Worm (Caenorhabditis elegans): ENCODE results near the gene F08B12.11.

The F08B12.11 gene

DNA sequence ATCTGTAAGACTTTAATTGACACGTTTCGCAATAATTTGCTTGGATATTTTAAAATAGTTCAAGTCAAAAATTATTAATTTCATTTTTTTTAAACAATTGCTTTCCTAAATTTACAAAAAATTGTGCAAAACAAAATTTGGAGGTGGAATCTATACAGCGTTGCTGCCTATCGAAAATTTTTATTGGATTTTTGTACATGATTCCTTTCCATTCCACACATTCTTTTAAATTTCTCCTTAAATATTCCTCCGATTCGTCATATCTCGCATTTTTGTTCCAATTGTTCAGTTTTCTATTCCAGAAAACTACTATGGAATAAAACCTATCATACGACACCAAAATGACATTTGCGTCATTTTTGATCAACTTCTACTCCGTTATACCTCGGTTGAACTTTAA, 16.4 kb upstream of the F08B12.11 start, which contains the start of gene ttyh-1:
Gene ttyh-1, plus strand, starts transcription at position 301 of the 400 bp plus-strand sequence.
- TF ChIP-seq lim-6 (tag; optimal IDR thresholded peaks at IDR 0.05) (no peak), ceh-24 (tag; optimal IDR thresholded peaks at IDR 0.05) (no peak), nhr-232 (tag; optimal IDR thresholded peaks at IDR 0.05) (no peak), ceh-30 (tag; optimal IDR thresholded peaks at IDR 0.05) (no peak), ceh-22 (tag; optimal IDR thresholded peaks at IDR 0.05) (no peak), pat-9 (tag; optimal IDR thresholded peaks at IDR 0.05) (no peak), hlh-15 (tag; optimal IDR thresholded peaks at IDR 0.05) (no peak), pros-1 (tag; optimal IDR thresholded peaks at IDR 0.05) (no peak), ceh-14 (tag; optimal IDR thresholded peaks at IDR 0.05) (no peak), ahr-1 (tag; optimal IDR thresholded peaks at IDR 0.05) (no peak), hlh-30 (tag; optimal IDR thresholded peaks at IDR 0.05; ENCODE audit: insufficient read depth) (no peak), pha-2 (tag; optimal IDR thresholded peaks at IDR 0.05) (no peak), ceh-34 (tag; optimal IDR thresholded peaks at IDR 0.05) (no peak)

DNA sequence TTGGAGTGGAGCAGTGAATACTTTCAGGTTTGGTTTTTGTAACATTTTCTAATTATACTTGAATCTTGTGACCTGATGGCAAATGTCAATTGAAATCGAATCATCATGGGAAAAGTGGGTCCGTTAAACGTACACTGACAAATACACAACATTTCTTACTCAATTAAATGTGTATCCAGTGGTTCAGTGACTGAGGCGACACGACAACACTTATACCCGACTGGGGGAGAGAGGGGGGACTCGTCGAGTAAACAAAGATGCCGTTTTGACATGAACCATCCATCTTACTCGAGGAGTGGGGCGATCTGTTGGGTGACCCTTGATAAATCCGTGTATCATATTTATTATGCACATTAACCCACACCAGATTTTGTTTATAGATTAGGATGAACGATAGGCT, 16.0 kb upstream of the F08B12.11 start:
- peak; percentile 54 for TF ChIP-seq unc-42 (tag; optimal IDR thresholded peaks at IDR 0.05)
- no peak for TF ChIP-seq ceh-2 (tag; optimal IDR thresholded peaks at IDR 0.05)
- TF ChIP-seq unc-55 (GFP tag; optimal IDR thresholded peaks at IDR 0.05) = peak; percentile 54
- TF ChIP-seq tbx-2 (tag; optimal IDR thresholded peaks at IDR 0.05) = peak; percentile 29

- TF ChIP-seq sox-2 (GFP tag; IDR thresholded peaks at IDR 0.05) (no peak), pha-4 (tag; optimal IDR thresholded peaks at IDR 0.05) (no peak), unc-55 (GFP tag; optimal IDR thresholded peaks at IDR 0.05) (no peak), dmd-4 (tag; optimal IDR thresholded peaks at IDR 0.05; ENCODE audit: borderline replicate concordance) (no peak), ceh-30 (tag; optimal IDR thresholded peaks at IDR 0.05) (no peak), rnt-1 (tag; optimal IDR thresholded peaks at IDR 0.05) (no peak), eyg-1 (tag; optimal IDR thresholded peaks at IDR 0.05) (no peak), ceh-22 (tag; optimal IDR thresholded peaks at IDR 0.05) (no peak), odd-2 (tag; optimal IDR thresholded peaks at IDR 0.05) (no peak), fax-1 (tag; optimal IDR thresholded peaks at IDR 0.05) (no peak), elt-2 (tag; optimal IDR thresholded peaks at IDR 0.05) (no peak), ets-4 (tag; optimal IDR thresholded peaks at IDR 0.05) (no peak), hlh-8 (tag; optimal IDR thresholded peaks at IDR 0.05) (no peak), che-1 (tag; optimal IDR thresholded peaks at IDR 0.05) (no peak), pha-2 (tag; optimal IDR thresholded peaks at IDR 0.05) (no peak), pqm-1 (tag; optimal IDR thresholded peaks at IDR 0.05) (no peak), gmeb-2 (tag; optimal IDR thresholded peaks at IDR 0.05) (no peak), ceh-2 (tag; optimal IDR thresholded peaks at IDR 0.05) (no peak), F13H6.1 (tag; optimal IDR thresholded peaks at IDR 0.05) (no peak)
Observed at ce11 chrX:11370090-11370489, 14.8 kb upstream of the F08B12.11 start.

DNA sequence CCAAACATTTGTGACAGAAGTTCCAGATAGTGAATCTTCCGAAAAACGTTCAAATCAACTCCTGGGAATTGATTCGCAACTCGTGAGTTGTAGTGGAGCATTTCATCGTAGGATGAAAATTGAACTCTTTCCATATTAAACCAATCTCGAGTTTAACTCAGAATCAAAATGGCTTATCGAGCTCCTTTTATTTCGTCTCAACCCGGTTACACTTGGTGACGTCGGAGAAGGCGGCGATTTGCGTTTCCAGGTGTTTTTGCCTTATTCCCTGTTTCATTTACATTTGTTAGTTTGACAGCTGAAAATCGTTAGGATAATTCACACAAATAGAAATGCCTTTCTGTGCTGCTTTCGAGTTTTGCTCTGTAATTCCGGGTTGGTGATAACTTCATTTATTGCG, 9.3 kb upstream of the F08B12.11 start, which contains the start of gene F42E11.3:
Gene F42E11.3, minus strand, starts transcription at position 101 of the 400 bp plus-strand sequence.
- TF ChIP-seq tbx-2 (tag; optimal IDR thresholded peaks at IDR 0.05) (no peak), ama-1 (optimal IDR thresholded peaks at IDR 0.05) (peak; percentile 31)

DNA sequence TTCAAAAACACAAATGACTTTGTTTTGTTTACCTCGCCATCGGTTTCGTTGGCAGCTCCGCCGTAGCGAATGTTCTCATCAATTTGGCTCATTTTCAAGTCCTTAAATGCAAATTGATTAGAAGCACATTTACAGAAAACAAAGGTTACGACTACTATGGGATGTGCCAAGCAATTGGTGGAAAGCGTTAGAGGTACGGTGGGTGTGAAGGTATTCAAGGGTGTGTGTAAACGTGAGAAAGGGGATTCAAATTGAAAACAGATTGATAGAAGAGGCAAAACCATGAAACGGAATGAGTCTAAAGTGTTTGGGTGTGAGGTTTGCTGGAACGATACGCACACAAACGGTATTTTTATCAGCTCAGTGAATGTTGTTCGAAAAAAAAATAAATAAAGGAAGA, 7.5 kb upstream of the F08B12.11 start, which contains the start of gene tni-1:
Gene tni-1, minus strand, starts transcription at position 101 of the 400 bp plus-strand sequence.
- TF ChIP-seq Y22D7AL.16 (tag; optimal IDR thresholded peaks at IDR 0.05) = no peak
- no peak for TF ChIP-seq ceh-34 (tag; optimal IDR thresholded peaks at IDR 0.05)
- no peak for TF ChIP-seq madf-2 (tag; optimal IDR thresholded peaks at IDR 0.05)
- no peak for TF ChIP-seq lim-6 (tag; optimal IDR thresholded peaks at IDR 0.05)
- no peak for TF ChIP-seq ceh-24 (tag; optimal IDR thresholded peaks at IDR 0.05)
- no peak for TF ChIP-seq nhr-11 (tag; optimal IDR thresholded peaks at IDR 0.05)
- no peak for TF ChIP-seq pha-4 (tag; optimal IDR thresholded peaks at IDR 0.05)
- no peak for TF ChIP-seq mec-3 (tag; optimal IDR thresholded peaks at IDR 0.05; ENCODE audit: borderline replicate concordance)
- no peak for TF ChIP-seq nfya-1 (tag; optimal IDR thresholded peaks at IDR 0.05)
- no peak for TF ChIP-seq ceh-2 (tag; optimal IDR thresholded peaks at IDR 0.05)
- no peak for TF ChIP-seq dve-1 (tag; optimal IDR thresholded peaks at IDR 0.05)
- TF ChIP-seq C38D4.7 (GFP tag; optimal IDR thresholded peaks at IDR 0.05) = no peak
- TF ChIP-seq pha-2 (tag; optimal IDR thresholded peaks at IDR 0.05) = no peak
- TF ChIP-seq unc-55 (GFP tag; optimal IDR thresholded peaks at IDR 0.05) = no peak
- no peak for TF ChIP-seq tbx-2 (tag; optimal IDR thresholded peaks at IDR 0.05)
- TF ChIP-seq hlh-8 (tag; optimal IDR thresholded peaks at IDR 0.05) = no peak
- TF ChIP-seq ceh-19 (GFP tag; optimal IDR thresholded peaks at IDR 0.05) = no peak
- TF ChIP-seq ceh-48 (tag; optimal IDR thresholded peaks at IDR 0.05) = no peak
- no peak for TF ChIP-seq ceh-31 (tag; optimal IDR thresholded peaks at IDR 0.05)
